Worm (Caenorhabditis elegans): ENCODE data around the gene lin-33.
A peak's percentile ranks its signal among the peaks of the same experiment; 100 is the strongest.

Gene lin-33

DNA sequence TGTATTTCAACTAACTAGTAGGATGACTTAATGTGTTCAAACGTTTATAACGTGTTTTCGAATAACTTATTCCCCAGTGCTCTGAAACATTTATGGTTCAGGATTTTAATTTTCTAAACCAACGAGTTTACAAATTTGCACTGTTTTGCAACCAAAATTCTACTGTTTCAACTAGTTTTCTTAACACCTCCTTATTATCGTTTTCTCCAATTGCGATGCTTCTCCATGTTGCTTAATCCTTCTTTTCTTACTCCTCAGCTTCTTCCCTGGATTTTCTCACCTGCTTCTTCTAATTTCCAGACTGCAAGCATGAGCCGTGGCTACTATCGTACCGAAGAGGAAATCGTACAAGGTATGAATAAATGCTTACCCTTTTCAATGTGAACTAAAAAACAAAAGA is at the start of gene lin-33:
TSS of gene lin-33 (plus strand) at position 301 of the 400 bp plus-strand sequence.
- TF ChIP-seq sem-2 (GFP tag; optimal IDR thresholded peaks at IDR 0.05) = no peak
- no peak for TF ChIP-seq ceh-43 (GFP tag; optimal IDR thresholded peaks at IDR 0.05)
- TF ChIP-seq lin-13 (tag; optimal IDR thresholded peaks at IDR 0.05) = no peak

DNA sequence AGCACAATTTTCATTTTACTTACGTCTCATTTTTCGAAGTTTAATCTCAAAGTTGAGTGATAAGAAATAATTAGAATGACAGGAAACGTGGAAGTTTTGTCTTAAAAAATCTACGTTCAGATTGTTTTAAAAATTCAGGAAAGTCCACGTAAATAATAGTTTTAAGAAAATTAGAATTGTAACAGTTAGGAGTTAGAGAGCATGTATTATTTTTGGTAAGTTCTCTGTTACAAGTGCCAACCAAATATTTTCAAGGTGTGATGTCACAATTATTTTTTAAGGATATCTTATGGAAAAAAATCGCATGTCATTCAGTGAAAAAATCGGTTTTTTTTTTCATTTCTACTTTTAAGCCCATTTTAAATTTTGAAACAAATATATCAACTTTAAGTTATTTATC is 45.9 kb upstream of the lin-33 start, which contains the start of gene H04M03.11:
TSS of gene H04M03.11 (minus strand) at position 101 of the 400 bp plus-strand sequence.
- no peak for TF ChIP-seq tbx-8 (GFP tag; optimal IDR thresholded peaks at IDR 0.05)
- no peak for TF ChIP-seq nhr-28 (tag; optimal IDR thresholded peaks at IDR 0.05)
- TF ChIP-seq ceh-43 (GFP tag; optimal IDR thresholded peaks at IDR 0.05) = no peak
- TF ChIP-seq nhr-76 (tag; optimal IDR thresholded peaks at IDR 0.05) = no peak
- no peak for TF ChIP-seq ceh-39 (tag; optimal IDR thresholded peaks at IDR 0.05)
- no peak for TF ChIP-seq nhr-2 (tag; optimal IDR thresholded peaks at IDR 0.05)
- no peak for TF ChIP-seq unc-120 (tag; optimal IDR thresholded peaks at IDR 0.05; ENCODE audit: poor library complexity, severe bottlenecking)
- no peak for TF ChIP-seq nhr-237 (tag; optimal IDR thresholded peaks at IDR 0.05)
- TF ChIP-seq mls-2 (tag; optimal IDR thresholded peaks at IDR 0.05) = no peak
- no peak for TF ChIP-seq flh-1 (GFP tag; optimal IDR thresholded peaks at IDR 0.05)
- TF ChIP-seq mab-5 (tag; optimal IDR thresholded peaks at IDR 0.05) = no peak
- no peak for TF ChIP-seq sem-2 (GFP tag; optimal IDR thresholded peaks at IDR 0.05)
- TF ChIP-seq unc-39 (tag; optimal IDR thresholded peaks at IDR 0.05) = no peak
- TF ChIP-seq nhr-12 (tag; optimal IDR thresholded peaks at IDR 0.05) = no peak
- TF ChIP-seq lin-13 (tag; optimal IDR thresholded peaks at IDR 0.05) = no peak
- no peak for TF ChIP-seq bed-3 (GFP tag; optimal IDR thresholded peaks at IDR 0.05)
- no peak for TF ChIP-seq unc-62 (GFP tag; optimal IDR thresholded peaks at IDR 0.05)
- TF ChIP-seq drap-1 (GFP tag; optimal IDR thresholded peaks at IDR 0.05) = no peak

DNA sequence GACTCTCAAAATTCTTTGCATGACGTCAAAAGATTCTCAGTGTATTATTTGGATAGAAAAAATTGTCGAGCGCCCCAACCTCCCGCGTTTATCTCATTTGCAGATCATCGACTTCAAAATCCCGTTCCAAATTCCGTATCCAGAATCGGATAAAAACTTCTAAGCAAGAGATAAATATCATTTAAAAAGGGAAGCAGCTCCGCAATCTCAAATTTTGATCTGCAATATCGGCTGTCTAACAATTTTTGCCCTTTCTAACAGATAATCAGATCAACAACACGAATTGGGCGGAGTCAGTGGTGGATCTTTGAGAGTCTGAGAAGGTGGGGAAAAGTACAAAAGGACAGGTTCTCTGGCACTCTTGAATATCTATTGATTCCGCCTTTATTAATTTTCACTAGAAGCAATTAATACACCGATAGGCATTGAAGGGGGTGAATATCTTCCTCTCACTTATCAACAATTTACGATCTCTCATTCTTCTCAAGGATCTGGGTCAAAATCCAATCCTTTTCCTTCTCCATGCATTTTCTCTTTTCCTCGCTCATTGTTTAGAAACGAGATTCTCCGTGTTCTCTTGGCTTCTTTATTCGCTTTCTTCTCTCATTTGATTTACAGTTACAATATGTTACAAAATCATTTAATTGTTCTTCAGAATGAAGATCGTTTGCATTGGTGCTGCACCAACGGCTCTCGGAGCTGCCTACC is 45.1 kb upstream of the lin-33 start, which contains the start of gene glf-1:
TSS of gene glf-1 (plus strand) at position 656 of the 708 bp plus-strand sequence.
- TF ChIP-seq ceh-43 (GFP tag; optimal IDR thresholded peaks at IDR 0.05) = no peak
- TF ChIP-seq drap-1 (GFP tag; optimal IDR thresholded peaks at IDR 0.05) = no peak
- TF ChIP-seq unc-120 (tag; optimal IDR thresholded peaks at IDR 0.05; ENCODE audit: poor library complexity, severe bottlenecking) = no peak
- TF ChIP-seq zip-8 (tag; optimal IDR thresholded peaks at IDR 0.05) = no peak
- TF ChIP-seq cnd-1 (tag; optimal IDR thresholded peaks at IDR 0.05) = no peak
- TF ChIP-seq elt-1 (tag; optimal IDR thresholded peaks at IDR 0.05; ENCODE audit: borderline replicate concordance, insufficient read depth) = peak; percentile 78
- TF ChIP-seq mab-5 (tag; optimal IDR thresholded peaks at IDR 0.05) = no peak

DNA sequence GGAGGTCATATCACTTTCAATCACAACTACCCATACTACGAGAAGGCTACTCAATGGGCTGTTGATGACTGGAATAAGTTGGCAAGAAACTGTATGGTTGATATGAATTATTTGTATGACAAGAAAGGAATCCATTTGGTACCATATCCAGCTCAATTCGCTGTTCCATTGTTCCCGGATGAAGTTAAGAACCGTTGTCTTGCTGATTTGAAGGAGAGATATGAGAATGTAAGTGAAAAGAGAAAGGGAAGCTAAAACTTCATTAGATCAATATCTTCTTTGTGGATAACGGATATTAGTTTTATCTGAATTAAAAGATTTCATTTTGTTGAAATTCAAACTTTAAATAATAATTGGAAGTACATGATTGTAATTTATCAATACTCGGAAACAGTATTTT is 43.8 kb upstream of the lin-33 start:
- TF ChIP-seq flh-1 (GFP tag; optimal IDR thresholded peaks at IDR 0.05) (no peak), bed-3 (GFP tag; optimal IDR thresholded peaks at IDR 0.05) (no peak), ces-1 (GFP tag; optimal IDR thresholded peaks at IDR 0.05) (no peak), unc-120 (tag; optimal IDR thresholded peaks at IDR 0.05; ENCODE audit: poor library complexity, severe bottlenecking) (no peak), pha-4 (tag; optimal IDR thresholded peaks at IDR 0.05) (no peak), ceh-39 (tag; optimal IDR thresholded peaks at IDR 0.05) (no peak), blmp-1 (tag; optimal IDR thresholded peaks at IDR 0.05) (no peak), M03D4.4 (tag; optimal IDR thresholded peaks at IDR 0.05) (no peak), mab-5 (tag; optimal IDR thresholded peaks at IDR 0.05) (no peak), ceh-83 (GFP tag; optimal IDR thresholded peaks at IDR 0.05) (no peak), mls-2 (tag; optimal IDR thresholded peaks at IDR 0.05) (no peak), nhr-12 (tag; optimal IDR thresholded peaks at IDR 0.05) (no peak), sem-2 (GFP tag; optimal IDR thresholded peaks at IDR 0.05) (no peak), lin-32 (GFP tag; optimal IDR thresholded peaks at IDR 0.05) (no peak)

ce11 chrIV:5891265-5891664 is 39.2 kb upstream of the lin-33 start, which contains the start of gene H04M03.3:
H04M03.3 (plus strand) TSS chrIV:5891565.
- TF ChIP-seq nhr-76 (tag; optimal IDR thresholded peaks at IDR 0.05) = no peak
- no peak for TF ChIP-seq zip-8 (tag; optimal IDR thresholded peaks at IDR 0.05)
- no peak for TF ChIP-seq mls-2 (tag; optimal IDR thresholded peaks at IDR 0.05)

- no peak for TF ChIP-seq pha-4 (tag; optimal IDR thresholded peaks at IDR 0.05)
- no peak for TF ChIP-seq nhr-76 (tag; optimal IDR thresholded peaks at IDR 0.05)
- TF ChIP-seq mls-2 (tag; optimal IDR thresholded peaks at IDR 0.05) = no peak
- no peak for TF ChIP-seq lin-32 (GFP tag; optimal IDR thresholded peaks at IDR 0.05)
- TF ChIP-seq nhr-12 (tag; optimal IDR thresholded peaks at IDR 0.05) = no peak
- no peak for TF ChIP-seq ztf-11 (tag; optimal IDR thresholded peaks at IDR 0.05)
- TF ChIP-seq nhr-28 (tag; optimal IDR thresholded peaks at IDR 0.05) = no peak
- no peak for TF ChIP-seq snpc-4 (tag; optimal IDR thresholded peaks at IDR 0.05)
- no peak for TF ChIP-seq blmp-1 (tag; optimal IDR thresholded peaks at IDR 0.05)
- TF ChIP-seq cnd-1 (tag; optimal IDR thresholded peaks at IDR 0.05) = no peak
- TF ChIP-seq mab-5 (tag; optimal IDR thresholded peaks at IDR 0.05) = no peak
- TF ChIP-seq nhr-237 (tag; optimal IDR thresholded peaks at IDR 0.05) = no peak
- no peak for TF ChIP-seq unc-39 (tag; optimal IDR thresholded peaks at IDR 0.05)
- TF ChIP-seq ces-1 (GFP tag; optimal IDR thresholded peaks at IDR 0.05) = no peak
- no peak for TF ChIP-seq tbx-8 (GFP tag; optimal IDR thresholded peaks at IDR 0.05)
- no peak for TF ChIP-seq ceh-39 (tag; optimal IDR thresholded peaks at IDR 0.05)
- no peak for TF ChIP-seq mep-1 (tag; optimal IDR thresholded peaks at IDR 0.05)
- TF ChIP-seq ceh-43 (GFP tag; optimal IDR thresholded peaks at IDR 0.05) = no peak
- TF ChIP-seq hlh-1 (tag; optimal IDR thresholded peaks at IDR 0.05) = no peak
These were observed 35.3 kb upstream of the lin-33 start, which contains the start of gene nspb-6 for ce11 chrIV:5895190-5895589. nspb-6 (plus strand) TSS chrIV:5895490.

All from whole organism, mixed stage, embryonic.